Fruit fly (Drosophila melanogaster): ENCODE data around the gene CG6418.
A peak's percentile ranks its signal among the peaks of the same experiment; 100 is the strongest.

Gene CG6418

DNA sequence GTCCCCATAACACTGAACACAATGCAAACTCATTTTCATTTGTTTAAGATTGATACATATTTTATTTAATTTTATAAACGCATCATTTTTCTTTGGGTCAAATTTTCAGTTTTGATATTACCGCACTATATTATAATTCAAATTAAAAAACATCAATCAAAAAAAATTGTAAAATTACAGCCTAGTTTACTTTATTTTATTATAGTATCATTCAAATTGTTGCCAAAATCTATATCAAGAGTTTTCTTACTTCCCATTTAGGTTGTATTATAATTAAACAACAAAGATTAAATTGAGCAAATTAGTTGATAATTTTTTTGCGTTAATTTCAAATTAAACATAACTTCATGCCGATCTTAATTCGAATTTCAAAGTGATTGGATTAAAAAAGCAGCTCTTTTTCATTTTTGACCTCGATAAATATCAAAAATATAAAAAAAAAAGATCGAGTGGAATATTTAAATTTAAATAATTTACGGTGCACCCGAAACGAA, 26.9 kb downstream of the CG6418 start (continued):
- TF ChIP-seq Meics (GFP tag; optimal IDR thresholded peaks at IDR 0.05) (no peak), CG1647 (GFP tag; optimal IDR thresholded peaks at IDR 0.05) (no peak), Elba2 (GFP tag; optimal IDR thresholded peaks at IDR 0.05) (no peak), trem (tag; optimal IDR thresholded peaks at IDR 0.05) (no peak), shn (GFP tag; optimal IDR thresholded peaks at IDR 0.05) (no peak), hkb (optimal IDR thresholded peaks at IDR 0.05) (no peak), hkb (GFP tag; IDR thresholded peaks at IDR 0.05) (no peak), CG5180 (GFP tag; optimal IDR thresholded peaks at IDR 0.05) (no peak), CG2116 (GFP tag; optimal IDR thresholded peaks at IDR 0.05) (no peak), bab2 (GFP tag; optimal IDR thresholded peaks at IDR 0.05) (no peak), CG10366 (GFP tag; IDR thresholded peaks at IDR 0.05) (no peak), CG14860 (GFP tag; IDR thresholded peaks at IDR 0.05; ENCODE audit: partially characterized antibody) (no peak), NFAT (GFP tag; IDR thresholded peaks at IDR 0.05) (no peak), Mrtf (GFP tag; IDR thresholded peaks at IDR 0.05) (no peak), dm (GFP tag; optimal IDR thresholded peaks at IDR 0.05) (no peak), chinmo (GFP tag; IDR thresholded peaks at IDR 0.05; ENCODE audit: partially characterized antibody) (no peak), CG18619 (GFP tag; optimal IDR thresholded peaks at IDR 0.05) (peak; percentile 55), CG6813 (GFP tag; optimal IDR thresholded peaks at IDR 0.05) (no peak), CG16813 (GFP tag; IDR thresholded peaks at IDR 0.05; ENCODE audit: partially characterized antibody) (no peak), HLH4C (GFP tag; IDR thresholded peaks at IDR 0.05; ENCODE audit: partially characterized antibody) (no peak), CG11398 (GFP tag; optimal IDR thresholded peaks at IDR 0.05) (no peak), CG14014 (GFP tag; IDR thresholded peaks at IDR 0.05) (no peak), C15 (GFP tag; IDR thresholded peaks at IDR 0.05) (no peak), sna (GFP tag; IDR thresholded peaks at IDR 0.05; ENCODE audit: partially characterized antibody) (no peak), CG17912 (GFP tag; optimal IDR thresholded peaks at IDR 0.05) (no peak), CG14710 (tag; optimal IDR thresholded peaks at IDR 0.05) (peak; percentile 56), CrebB (tag; optimal IDR thresholded peaks at IDR 0.05) (no peak), bcd (GFP tag; optimal IDR thresholded peaks at IDR 0.05) (peak; percentile 29), tap (tag; optimal IDR thresholded peaks at IDR 0.05) (no peak), Oaz (GFP tag; IDR thresholded peaks at IDR 0.05) (no peak), CG15514 (GFP tag; optimal IDR thresholded peaks at IDR 0.05) (no peak), jumu (GFP tag; optimal IDR thresholded peaks at IDR 0.05) (no peak), yki (optimal IDR thresholded peaks at IDR 0.05) (no peak), CG12071 (GFP tag; optimal IDR thresholded peaks at IDR 0.05) (no peak), her (GFP tag; optimal IDR thresholded peaks at IDR 0.05) (no peak), CG10565 (GFP tag; optimal IDR thresholded peaks at IDR 0.05) (no peak), Rx (GFP tag; IDR thresholded peaks at IDR 0.05) (no peak), ind (GFP tag; optimal IDR thresholded peaks at IDR 0.05) (no peak), CG11723 (GFP tag; optimal IDR thresholded peaks at IDR 0.05) (no peak), dysf (GFP tag; IDR thresholded peaks at IDR 0.05) (no peak), Fer2 (tag; optimal IDR thresholded peaks at IDR 0.05) (no peak), CG17385 (GFP tag; optimal IDR thresholded peaks at IDR 0.05) (peak; percentile 10), bbx (GFP tag; IDR thresholded peaks at IDR 0.05; ENCODE audit: partially characterized antibody) (no peak), gsb-n (tag; optimal IDR thresholded peaks at IDR 0.05) (no peak), CG13424 (tag; optimal IDR thresholded peaks at IDR 0.05) (peak; percentile 17), Scr (GFP tag; IDR thresholded peaks at IDR 0.05; ENCODE audit: partially characterized antibody) (no peak), peb (GFP tag; IDR thresholded peaks at IDR 0.05) (no peak), caup (GFP tag; optimal IDR thresholded peaks at IDR 0.05; ENCODE audit: severe bottlenecking) (no peak), Eip74EF (GFP tag; optimal IDR thresholded peaks at IDR 0.05) (no peak), eyg (GFP tag; optimal IDR thresholded peaks at IDR 0.05) (no peak), grau (tag; optimal IDR thresholded peaks at IDR 0.05) (peak; percentile 34)
